Worm (Caenorhabditis elegans): ENCODE measurements around the gene nhr-59.

- TF ChIP-seq snpc-4 (GFP tag; optimal IDR thresholded peaks at IDR 0.05) (no peak), snpc-4 (tag; optimal IDR thresholded peaks at IDR 0.05) (no peak), ama-1 (optimal IDR thresholded peaks at IDR 0.05) (no peak), ama-1 (GFP tag; optimal IDR thresholded peaks at IDR 0.05) (no peak), tlf-1 (GFP tag; optimal IDR thresholded peaks at IDR 0.05) (no peak), attf-3 (GFP tag; conservative IDR thresholded peaks at IDR 0.05) (no peak), madf-3 (GFP tag; IDR thresholded peaks at IDR 0.05) (no peak), F57C9.4 (tag; optimal IDR thresholded peaks at IDR 0.05) (no peak), Y79H2A.3 (GFP tag; conservative IDR thresholded peaks at IDR 0.05) (no peak)
Observed at ce11 chrV:2326378-2326777, 48.3 kb upstream of the nhr-59 start, which contains the start of gene pud-4.
